Fruit fly (Drosophila melanogaster) whole organism, embryonic: ENCODE data around the gene CG42541.

Experiments
- CG12744 ChIP-seq: fragments of 200-800 bp; sonication (Bioruptor generic); optimal IDR thresholded peaks from 2 replicates; lab custom pipeline; 2016; ENCODE audit warnings: missing biosample characterization, missing genetic modification characterization
- CG15514 ChIP-seq: fragments of 200-800 bp; sonication (Bioruptor generic); optimal IDR thresholded peaks from 3 replicates; lab custom pipeline; 2017; ENCODE audit warnings: missing biosample characterization, missing genetic modification characterization, mild to moderate bottlenecking, moderate library complexity, missing genetic modification reagents
- Dip3 ChIP-seq: fragments of 200-800 bp; sonication (Bioruptor generic); optimal IDR thresholded peaks from 3 replicates; lab custom pipeline; 2016; ENCODE audit warnings: missing biosample characterization, missing genetic modification characterization
- gsb-n ChIP-seq: fragments of 200-800 bp; sonication (Bioruptor generic); optimal IDR thresholded peaks from 3 replicates; lab custom pipeline; 2018; ENCODE audit warnings: missing biosample characterization, mild to moderate bottlenecking, missing genetic modification characterization
- sim ChIP-seq: fragments of 200-800 bp; sonication (Bioruptor generic); IDR thresholded peaks from 2 replicates; pipeline ENCODE4 v1.3.6; 2022; ENCODE audit warnings: missing biosample characterization, missing genetic modification characterization

- TF ChIP-seq CG12744 (GFP tag; lab: Kevin White, UChicago) = no peak
- no peak for TF ChIP-seq CG15514
- no peak for TF ChIP-seq gsb-n (tag; lab: Kevin White, UChicago)
- no peak for TF ChIP-seq Dip3 (GFP tag; lab: Kevin White, UChicago)
- TF ChIP-seq sim (GFP tag; lab: Robert Waterston, UW) = no peak
Observed at dm6 chrX:3861183-3861582, 69.2 kb downstream of the CG42541 start.
